Fruit fly (Drosophila melanogaster): ENCODE measurements around the gene ntc.

ntc gene

dm6 chr3L:3786344-3787076, 19.7 kb downstream of the ntc start (continued):
- no peak for TF ChIP-seq CG4424 (GFP tag; optimal IDR thresholded peaks at IDR 0.05)
- peak; percentile 30 for TF ChIP-seq CG2120 (GFP tag; optimal IDR thresholded peaks at IDR 0.05)
- no peak for TF ChIP-seq CG13296 (GFP tag; optimal IDR thresholded peaks at IDR 0.05)
- no peak for TF ChIP-seq sr (GFP tag; IDR thresholded peaks at IDR 0.05)
- TF ChIP-seq NFAT (GFP tag; IDR thresholded peaks at IDR 0.05): no peak
- TF ChIP-seq CG7786 (GFP tag; optimal IDR thresholded peaks at IDR 0.05): no peak
- no peak for TF ChIP-seq disco-r (GFP tag; optimal IDR thresholded peaks at IDR 0.05)
- TF ChIP-seq HLHmδ (GFP tag; optimal IDR thresholded peaks at IDR 0.05): no peak
- TF ChIP-seq B-H1 (GFP tag; IDR thresholded peaks at IDR 0.05): no peak
- TF ChIP-seq fd102C (GFP tag; optimal IDR thresholded peaks at IDR 0.05): no peak
- TF ChIP-seq dmrt11E (tag; optimal IDR thresholded peaks at IDR 0.05): peak; percentile 37
- TF ChIP-seq CG5245 (GFP tag; optimal IDR thresholded peaks at IDR 0.05): no peak
- peak; percentile 65; the same call in 1 of the 3 replicates for TF ChIP-seq ci (GFP tag; IDR thresholded peaks at IDR 0.05)
- TF ChIP-seq pzg (GFP tag; optimal IDR thresholded peaks at IDR 0.05): no peak
- TF ChIP-seq abd-A (tag; optimal IDR thresholded peaks at IDR 0.05): no peak
- TF ChIP-seq cg (GFP tag; optimal IDR thresholded peaks at IDR 0.05): no peak
- no peak for TF ChIP-seq her (GFP tag; optimal IDR thresholded peaks at IDR 0.05)
- TF ChIP-seq Bdp1 (GFP tag; optimal IDR thresholded peaks at IDR 0.05): no peak
- peak; percentile 34 for TF ChIP-seq CG1233 (GFP tag; optimal IDR thresholded peaks at IDR 0.05)
- peak; percentile 60 for TF ChIP-seq Ssrp (tag; optimal IDR thresholded peaks at IDR 0.05)
- TF ChIP-seq h (optimal IDR thresholded peaks at IDR 0.05): no peak
- TF ChIP-seq Atf6 (GFP tag; IDR thresholded peaks at IDR 0.05): peak; percentile 49
- TF ChIP-seq Sry-δ (GFP tag; optimal IDR thresholded peaks at IDR 0.05): no peak
- TF ChIP-seq bcd (GFP tag; optimal IDR thresholded peaks at IDR 0.05): no peak
- TF ChIP-seq CG2116 (GFP tag; optimal IDR thresholded peaks at IDR 0.05): no peak
- peak; percentile 75 for TF ChIP-seq CG12391 (tag; optimal IDR thresholded peaks at IDR 0.05)
- TF ChIP-seq lola (GFP tag; optimal IDR thresholded peaks at IDR 0.05): peak in 1 of 3 experiments; percentile 31
- no peak for TF ChIP-seq Bgb (GFP tag; IDR thresholded peaks at IDR 0.05; ENCODE audit: partially characterized antibody)
- TF ChIP-seq Rfx (GFP tag; IDR thresholded peaks at IDR 0.05): peak; percentile 58; the same call in 1 of the 2 replicates
- no peak for TF ChIP-seq danr (GFP tag; IDR thresholded peaks at IDR 0.05)
- TF ChIP-seq Tbp (GFP tag; optimal IDR thresholded peaks at IDR 0.05): no peak
- peak; percentile 65 for TF ChIP-seq esg (GFP tag; conservative IDR thresholded peaks at IDR 0.05)
- TF ChIP-seq dati (GFP tag; IDR thresholded peaks at IDR 0.05): no peak
- peak; percentile 48 for TF ChIP-seq phol (tag; optimal IDR thresholded peaks at IDR 0.05)
- TF ChIP-seq Mes4 (GFP tag; optimal IDR thresholded peaks at IDR 0.05): no peak
- peak; percentile 49 for TF ChIP-seq CG12155 (GFP tag; optimal IDR thresholded peaks at IDR 0.05)
- no peak for TF ChIP-seq Chrac-16 (GFP tag; optimal IDR thresholded peaks at IDR 0.05)
- no peak for TF ChIP-seq CG16863 (GFP tag; optimal IDR thresholded peaks at IDR 0.05)
- peak in 1 of 2 experiments; percentile 8 for TF ChIP-seq Pdp1 (GFP tag; optimal IDR thresholded peaks at IDR 0.05)
- TF ChIP-seq Opbp (GFP tag; IDR thresholded peaks at IDR 0.05; ENCODE audit: partially characterized antibody): no peak
- no peak for TF ChIP-seq CG4282 (GFP tag; optimal IDR thresholded peaks at IDR 0.05)
- TF ChIP-seq gfzf (GFP tag; optimal IDR thresholded peaks at IDR 0.05): no peak
- no peak for TF ChIP-seq CG9876 (GFP tag; optimal IDR thresholded peaks at IDR 0.05)
- TF ChIP-seq CG8388 (GFP tag; optimal IDR thresholded peaks at IDR 0.05): peak; percentile 71
- no peak for TF ChIP-seq CG2889 (GFP tag; IDR thresholded peaks at IDR 0.05)
- TF ChIP-seq Side (GFP tag; optimal IDR thresholded peaks at IDR 0.05): no peak
- TF ChIP-seq Doc3 (GFP tag; IDR thresholded peaks at IDR 0.05; ENCODE audit: partially characterized antibody): no peak
- no peak for TF ChIP-seq CG18599 (GFP tag; optimal IDR thresholded peaks at IDR 0.05)
- TF ChIP-seq wek (GFP tag; optimal IDR thresholded peaks at IDR 0.05): no peak
- no peak for TF ChIP-seq CG15073 (GFP tag; optimal IDR thresholded peaks at IDR 0.05)
